Fruit fly (Drosophila melanogaster) whole organism, embryonic: ENCODE results near the gene MICAL-like.

ENCODE experiments used
- BEAF-32 ChIP-seq: fragments of 200-800 bp; sonication (Bioruptor generic); optimal IDR thresholded peaks from 3 replicates; lab custom pipeline; 2017; ENCODE audit warnings: missing biosample characterization, missing genetic modification characterization, mild to moderate bottlenecking, moderate library complexity, missing genetic modification reagents
- CG12391 ChIP-seq: fragments of 200-800 bp; sonication (Bioruptor generic); optimal IDR thresholded peaks from 3 replicates; lab custom pipeline; 2018; ENCODE audit warnings: missing biosample characterization, mild to moderate bottlenecking, missing genetic modification characterization, moderate library complexity
- CG13123 ChIP-seq: fragments of 200-800 bp; sonication (Bioruptor generic); optimal IDR thresholded peaks from 2 replicates; lab custom pipeline; 2016; ENCODE audit warnings: missing biosample characterization, missing genetic modification characterization
- CG15479 ChIP-seq: fragments of 200-800 bp; sonication (Bioruptor generic); optimal IDR thresholded peaks from 3 replicates; lab custom pipeline; 2019; ENCODE audit warnings: missing biosample characterization, mild to moderate bottlenecking, missing genetic modification characterization, moderate library complexity
- CG1602 ChIP-seq: fragments of 200-800 bp; sonication (Bioruptor generic); optimal IDR thresholded peaks from 3 replicates; lab custom pipeline; 2016; ENCODE audit warnings: missing biosample characterization, missing genetic modification characterization
- CG16813 ChIP-seq: fragments of 200-800 bp; sonication (Bioruptor generic); IDR thresholded peaks from 3 replicates; pipeline ENCODE4 v1.3.6; 2022; ENCODE audit warnings: missing biosample characterization, missing genetic modification characterization; ENCODE audit not compliant: partially characterized antibody
- CG17186 ChIP-seq: fragments of 200-800 bp; sonication (Bioruptor generic); optimal IDR thresholded peaks from 3 replicates; lab custom pipeline; 2017; ENCODE audit warnings: missing biosample characterization, missing genetic modification reagents, missing genetic modification characterization
- CG18764 ChIP-seq: fragments of 200-800 bp; sonication (Bioruptor generic); optimal IDR thresholded peaks from 3 replicates; lab custom pipeline; 2016; ENCODE audit warnings: missing biosample characterization, missing genetic modification characterization
- CG30431 ChIP-seq: fragments of 200-800 bp; sonication (Bioruptor generic); optimal IDR thresholded peaks from 2 replicates; lab custom pipeline; 2017; ENCODE audit warnings: missing biosample characterization, missing genetic modification characterization
- CG3281 ChIP-seq: fragments of 200-800 bp; sonication (Bioruptor generic); optimal IDR thresholded peaks from 3 replicates; lab custom pipeline; 2017; ENCODE audit warnings: missing biosample characterization, mild to moderate bottlenecking, missing genetic modification characterization
- CG3726 ChIP-seq: fragments of 200-800 bp; sonication (Bioruptor generic); IDR thresholded peaks from 3 replicates; pipeline ENCODE4, ENCODE4 v1.3.6; 2022; ENCODE audit warnings: missing biosample characterization, missing genetic modification characterization
- CG3838 ChIP-seq: fragments of 200-800 bp; sonication (Bioruptor generic); optimal IDR thresholded peaks from 3 replicates; lab custom pipeline; 2016; ENCODE audit warnings: missing biosample characterization, missing genetic modification characterization
- CG4282 ChIP-seq: fragments of 200-800 bp; sonication (Bioruptor generic); optimal IDR thresholded peaks from 2 replicates; lab custom pipeline; 2016; ENCODE audit warnings: missing biosample characterization, missing genetic modification characterization
- CG4730 ChIP-seq: fragments of 200-800 bp; sonication (Bioruptor generic); IDR thresholded peaks from 2 replicates; pipeline ENCODE4 v1.3.6; 2022; ENCODE audit warnings: missing biosample characterization, missing genetic modification characterization
- CG5180 ChIP-seq: fragments of 200-800 bp; sonication (Bioruptor generic); optimal IDR thresholded peaks from 3 replicates; lab custom pipeline; 2017; ENCODE audit warnings: missing biosample characterization, missing genetic modification characterization, mild to moderate bottlenecking, moderate library complexity, missing genetic modification reagents
- CG6791 ChIP-seq: fragments of 200-800 bp; sonication (Bioruptor generic); IDR thresholded peaks from 3 replicates; pipeline ENCODE4 v1.3.6; 2022; ENCODE audit warnings: missing biosample characterization, missing genetic modification characterization; ENCODE audit not compliant: partially characterized antibody
- CG7963 ChIP-seq: fragments of 200-800 bp; sonication (Bioruptor generic); IDR thresholded peaks from 3 replicates; pipeline ENCODE4 v1.3.6; 2022; ENCODE audit warnings: missing biosample characterization, missing genetic modification characterization; ENCODE audit not compliant: partially characterized antibody
- Camta ChIP-seq: fragments of 200-800 bp; sonication (Bioruptor generic); optimal IDR thresholded peaks from 2 replicates; lab custom pipeline; 2016; ENCODE audit warnings: missing biosample characterization, missing genetic modification characterization
- D19B ChIP-seq: fragments of 200-800 bp; sonication (Bioruptor generic); optimal IDR thresholded peaks from 2 replicates; lab custom pipeline; 2017; ENCODE audit warnings: missing biosample characterization, mild to moderate bottlenecking, missing genetic modification characterization
- Doc2 ChIP-seq: fragments of 200-800 bp; sonication (Bioruptor generic); IDR thresholded peaks from 2 replicates; pipeline ENCODE4 v1.3.6; 2022; ENCODE audit warnings: missing biosample characterization, missing genetic modification characterization
- Dref ChIP-seq: fragments of 200-800 bp; sonication (Bioruptor generic); IDR thresholded peaks from 2 replicates; pipeline ENCODE4 v1.3.6; 2022; ENCODE audit warnings: missing biosample characterization, missing genetic modification characterization
- GATAe ChIP-seq: fragments of 200-800 bp; sonication (Bioruptor generic); conservative IDR thresholded peaks from 2 replicates; pipeline ENCODE4 v1.3.6; 2022; ENCODE audit warnings: missing biosample characterization, missing genetic modification characterization
- H2.0 ChIP-seq: fragments of 200-800 bp; sonication (Bioruptor generic); IDR thresholded peaks from 2 replicates; pipeline ENCODE4 v1.3.6; 2022; ENCODE audit warnings: missing biosample characterization, missing genetic modification characterization
- Hmx ChIP-seq: fragments of 200-800 bp; sonication (Bioruptor generic); optimal IDR thresholded peaks from 2 replicates; lab custom pipeline; 2016; ENCODE audit warnings: missing biosample characterization, missing genetic modification characterization
- Hr51 ChIP-seq, 2 experiments: fragments of 200-800 bp; sonication (Bioruptor generic); optimal IDR thresholded peaks; 2 replicates in 1 of 2; 3 replicates in 1 of 2; lab custom pipeline; 2016 to 2018; ENCODE audit warnings: missing biosample characterization in 2 of 2, missing genetic modification characterization in 2 of 2, mild to moderate bottlenecking in 1 of 2, moderate library complexity in 1 of 2
- Jarid2 ChIP-seq: fragments of 200-800 bp; sonication (Bioruptor generic); optimal IDR thresholded peaks from 3 replicates; lab custom pipeline; 2017; ENCODE audit warnings: mild to moderate bottlenecking, missing biosample characterization, missing genetic modification reagents, missing genetic modification characterization
- Max ChIP-seq: fragments of 200-800 bp; sonication (Bioruptor generic); optimal IDR thresholded peaks from 2 replicates; lab custom pipeline; 2016; ENCODE audit warnings: missing biosample characterization, mild to moderate bottlenecking, missing genetic modification characterization
- NC2α ChIP-seq: fragments of 200-800 bp; sonication (Bioruptor generic); optimal IDR thresholded peaks from 2 replicates; lab custom pipeline; 2016; ENCODE audit warnings: missing biosample characterization, missing genetic modification characterization
- Nf-YA ChIP-seq: fragments of 200-800 bp; sonication (Bioruptor generic); IDR thresholded peaks from 2 replicates; pipeline ENCODE4 v1.3.6; 2022; ENCODE audit warnings: missing biosample characterization, missing genetic modification characterization
- Nf-YC ChIP-seq: fragments of 200-800 bp; optimal IDR thresholded peaks from 3 replicates; lab custom pipeline; 2019; ENCODE audit warnings: missing biosample characterization, mild to moderate bottlenecking, missing genetic modification characterization, moderate library complexity
- PHDP ChIP-seq: fragments of 200-800 bp; sonication (Bioruptor generic); optimal IDR thresholded peaks from 3 replicates; lab custom pipeline; 2018; ENCODE audit warnings: missing biosample characterization, mild to moderate bottlenecking, missing genetic modification characterization, moderate library complexity
- abd-A ChIP-seq: fragments of 200-800 bp; sonication (Bioruptor generic); optimal IDR thresholded peaks from 3 replicates; lab custom pipeline; 2019; ENCODE audit warnings: missing biosample characterization, mild to moderate bottlenecking, missing genetic modification characterization, moderate library complexity
- ac ChIP-seq: fragments of 200-800 bp; sonication (Bioruptor generic); optimal IDR thresholded peaks from 3 replicates; lab custom pipeline; 2017; ENCODE audit warnings: missing biosample characterization, mild to moderate bottlenecking, missing genetic modification characterization
- ap ChIP-seq: fragments of 200-800 bp; sonication (Bioruptor generic); IDR thresholded peaks from 2 replicates; pipeline ENCODE4 v1.3.6; 2022; ENCODE audit warnings: missing biosample characterization, missing genetic modification characterization
- cad ChIP-seq: fragments of >200 bp; optimal IDR thresholded peaks from 2 replicates; lab custom pipeline; 2017; ENCODE audit warnings: missing biosample characterization, missing genetic modification characterization
- chn ChIP-seq: fragments of 200-800 bp; sonication (Bioruptor generic); optimal IDR thresholded peaks from 2 replicates; lab custom pipeline; 2016; ENCODE audit warnings: missing biosample characterization, missing genetic modification characterization
- danr ChIP-seq: fragments of 200-800 bp; sonication (Bioruptor generic); IDR thresholded peaks from 2 replicates; pipeline ENCODE4 v1.3.6; 2022; ENCODE audit warnings: missing biosample characterization, missing genetic modification characterization
- emc ChIP-seq: fragments of 200-800 bp; sonication (Bioruptor generic); optimal IDR thresholded peaks from 2 replicates; lab custom pipeline; 2016; ENCODE audit warnings: missing biosample characterization, missing genetic modification characterization
- en ChIP-seq: fragments of 200-800 bp; sonication (Bioruptor generic); optimal IDR thresholded peaks from 2 replicates; lab custom pipeline; 2016; ENCODE audit warnings: missing biosample characterization, missing genetic modification characterization
- grn ChIP-seq: fragments of 200-800 bp; sonication (Bioruptor generic); optimal IDR thresholded peaks from 3 replicates; lab custom pipeline; 2017; ENCODE audit warnings: missing biosample characterization, missing genetic modification characterization
- gsb ChIP-seq: fragments of 200-800 bp; sonication (Bioruptor generic); IDR thresholded peaks from 2 replicates; pipeline ENCODE4 v1.3.6; 2022; ENCODE audit warnings: missing biosample characterization, missing genetic modification characterization
- her ChIP-seq: fragments of 200-800 bp; sonication (Bioruptor generic); optimal IDR thresholded peaks from 2 replicates; lab custom pipeline; 2016; ENCODE audit warnings: missing biosample characterization, missing genetic modification characterization
- kah ChIP-seq: fragments of 200-800 bp; sonication (Bioruptor generic); optimal IDR thresholded peaks from 2 replicates; lab custom pipeline; 2018; ENCODE audit warnings: missing biosample characterization, mild to moderate bottlenecking, missing genetic modification characterization
- kni ChIP-seq: fragments of 200-800 bp; sonication (Bioruptor generic); optimal IDR thresholded peaks from 3 replicates; lab custom pipeline; 2017; ENCODE audit warnings: mild to moderate bottlenecking, missing biosample characterization, missing genetic modification reagents, missing genetic modification characterization
- maf-S ChIP-seq: fragments of 200-800 bp; sonication (Bioruptor generic); optimal IDR thresholded peaks from 2 replicates; lab custom pipeline; 2016; ENCODE audit warnings: missing biosample characterization, missing genetic modification characterization
- pan ChIP-seq, 4 experiments: fragments of >200 bp in 3 of 4; fragments of 200-800 bp in 1 of 4; sonication (Bioruptor generic) in 1 of 4; optimal IDR thresholded peaks in 3 of 4; IDR thresholded peaks in 1 of 4; 2 replicates each; pipeline versions ENCODE4 v1.3.6 to Lab custom; 2017 to 2022; ENCODE audit warnings: missing biosample characterization in 2 of 4, missing genetic modification characterization in 2 of 4, mixed read lengths in 1 of 4
- peb ChIP-seq: fragments of 200-800 bp; sonication (Bioruptor generic); IDR thresholded peaks from 2 replicates; pipeline ENCODE4 v1.3.6; 2022; ENCODE audit warnings: missing biosample characterization, missing genetic modification characterization
- phol ChIP-seq: fragments of 200-800 bp; sonication (Bioruptor generic); optimal IDR thresholded peaks from 3 replicates; lab custom pipeline; 2018; ENCODE audit warnings: missing biosample characterization, mild to moderate bottlenecking, missing genetic modification characterization, moderate library complexity
- sd ChIP-seq: fragments of 200-800 bp; sonication (Bioruptor generic); optimal IDR thresholded peaks from 3 replicates; lab custom pipeline; 2018; ENCODE audit warnings: missing biosample characterization, mild to moderate bottlenecking, missing genetic modification characterization, moderate library complexity
- slbo ChIP-seq: fragments of 200-800 bp; sonication (Bioruptor generic); IDR thresholded peaks from 2 replicates; pipeline ENCODE4 v1.3.6; 2022; ENCODE audit warnings: missing biosample characterization, missing genetic modification characterization
- tio ChIP-seq: fragments of 200-800 bp; sonication (Bioruptor generic); optimal IDR thresholded peaks from 2 replicates; lab custom pipeline; 2017; ENCODE audit warnings: missing biosample characterization, missing genetic modification characterization, inconsistent platforms
- unc-4 ChIP-seq: fragments of 200-800 bp; sonication (Bioruptor generic); IDR thresholded peaks from 2 replicates; pipeline ENCODE4 v1.3.6; 2022; ENCODE audit warnings: missing biosample characterization, missing genetic modification characterization; ENCODE audit not compliant: partially characterized antibody
- yki ChIP-seq: fragments of >200 bp; optimal IDR thresholded peaks from 3 replicates; lab custom pipeline; 2018

Gene MICAL-like

DNA sequence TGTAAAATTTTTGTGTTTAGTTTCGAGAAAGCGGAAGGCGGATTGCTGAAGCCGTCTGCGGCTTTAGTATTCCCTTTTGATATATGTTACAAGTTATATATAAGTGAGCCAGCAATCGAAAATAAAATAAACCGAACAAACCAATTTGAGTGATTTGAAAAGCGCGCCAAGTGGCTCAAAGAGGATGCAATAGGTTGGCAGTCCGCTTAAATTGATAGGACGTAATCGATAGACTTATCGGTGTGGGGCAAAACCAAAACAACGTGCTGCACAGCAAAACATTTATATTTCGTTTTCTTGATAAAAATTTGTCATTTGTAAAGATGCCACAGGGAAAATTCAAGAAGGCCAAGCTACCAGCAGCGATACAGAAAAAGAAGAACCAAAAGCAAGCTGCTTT lies 31.6 kb upstream of the MICAL-like start, which contains the start of gene CG11279 (continued):
- TF ChIP-seq abd-A (tag; lab: Kevin White, UChicago) (no peak), chn (no peak), unc-4 (GFP tag; lab: Robert Waterston, UW) (peak; percentile 68), yki (lab: Kevin White, UChicago) (no peak), Nf-YC (no peak), CG15479 (GFP tag; lab: Kevin White, UChicago) (peak; percentile 14), CG17186 (GFP tag; lab: Kevin White, UChicago) (peak; percentile 12), maf-S (GFP tag; lab: Kevin White, UChicago) (no peak), Dref (GFP tag; lab: Robert Waterston, UW) (peak; percentile 94), Camta (GFP tag; lab: Kevin White, UChicago) (no peak), CG1602 (GFP tag; lab: Kevin White, UChicago) (no peak), en (GFP tag; lab: Kevin White, UChicago) (no peak), Hr51 (GFP tag; optimal IDR thresholded peaks at IDR 0.05; lab: Kevin White, UChicago) (no peak), phol (tag; lab: Kevin White, UChicago) (no peak), pan (optimal IDR thresholded peaks at IDR 0.05; lab: Kevin White, UChicago) (no peak), pan (GFP tag; optimal IDR thresholded peaks at IDR 0.05 in 1 of 2, IDR thresholded peaks at IDR 0.05 in 1 of 2) (no peak), CG4730 (GFP tag; lab: Robert Waterston, UW) (no peak), kah (no peak), Max (GFP tag; lab: Kevin White, UChicago) (peak; percentile 46), CG3281 (no peak), CG13123 (GFP tag; lab: Kevin White, UChicago) (no peak), NC2α (GFP tag; lab: Kevin White, UChicago) (no peak), CG6791 (peak; percentile 73), gsb (GFP tag; lab: Robert Waterston, UW) (no peak), CG7963 (peak; percentile 78; the same call in 2 of the 3 replicates), CG18764 (GFP tag; lab: Kevin White, UChicago) (no peak), BEAF-32 (GFP tag; lab: Kevin White, UChicago) (peak; percentile 73), CG16813 (GFP tag; lab: Robert Waterston, UW) (peak; percentile 68), Hmx (GFP tag; lab: Kevin White, UChicago) (no peak), CG30431 (GFP tag; lab: Kevin White, UChicago) (no peak), Jarid2 (GFP tag; lab: Kevin White, UChicago) (no peak), danr (GFP tag; lab: Robert Waterston, UW) (no peak), GATAe (GFP tag; lab: Robert Waterston, UW) (no peak), ap (GFP tag; lab: Robert Waterston, UW) (no peak), CG3726 (no peak), PHDP (tag; lab: Kevin White, UChicago) (no peak), cad (GFP tag; lab: Kevin White, UChicago) (no peak), grn (no peak), Doc2 (GFP tag; lab: Robert Waterston, UW) (no peak), kni (GFP tag; lab: Kevin White, UChicago) (no peak), sd (tag; lab: Kevin White, UChicago) (no peak)

dm6 chr3L:13044335-13044814 lies 29.2 kb upstream of the MICAL-like start, which contains the start of gene Syx13:
Syx13 (plus strand) TSS chr3L:13044434.
- peak; percentile 39 for TF ChIP-seq CG5180 (GFP tag; lab: Kevin White, UChicago)
- no peak for TF ChIP-seq H2.0 (GFP tag; lab: Robert Waterston, UW)
- TF ChIP-seq D19B: no peak
- no peak for TF ChIP-seq CG3838 (GFP tag; lab: Kevin White, UChicago)
- no peak for TF ChIP-seq her
- no peak for TF ChIP-seq CG4282
- no peak for TF ChIP-seq peb (GFP tag; lab: Robert Waterston, UW)
- no peak for TF ChIP-seq ac (GFP tag; lab: Kevin White, UChicago)
- peak; percentile 11 for TF ChIP-seq CG12391 (tag; lab: Kevin White, UChicago)
- no peak for TF ChIP-seq Nf-YA (GFP tag; lab: Robert Waterston, UW)
- TF ChIP-seq tio: no peak
- TF ChIP-seq slbo (GFP tag; lab: Robert Waterston, UW): 0 out of 2 replicates have a peak, but pooled peaks have one; percentile 23
- no peak for TF ChIP-seq emc (GFP tag; lab: Kevin White, UChicago)
